Worm (Caenorhabditis elegans): Measurements from ENCODE around the gene M01B2.12.
"Not testable (repeated sequence)": the region's sequence is repeated elsewhere in the genome, so short reads cannot be mapped to it uniquely, and the experiment has no call there.

M01B2.12 gene

ce11 chrV:15216705-15217104 lies 47.3 kb downstream of the M01B2.12 start, which contains the start of gene sri-25:
Gene sri-25 (plus strand): TSS chrV:15217005.
- TF ChIP-seq unc-39 (tag; optimal IDR thresholded peaks at IDR 0.05) = no peak
- no peak for TF ChIP-seq egl-5 (tag; optimal IDR thresholded peaks at IDR 0.05)
- TF ChIP-seq nhr-11 (tag; optimal IDR thresholded peaks at IDR 0.05) = no peak
- TF ChIP-seq fkh-2 (tag; optimal IDR thresholded peaks at IDR 0.05) = no peak
- no peak for TF ChIP-seq unc-62 (GFP tag; optimal IDR thresholded peaks at IDR 0.05)
- no peak for TF ChIP-seq elt-1 (tag; optimal IDR thresholded peaks at IDR 0.05)
- TF ChIP-seq mml-1 (tag; optimal IDR thresholded peaks at IDR 0.05) = no peak
- no peak for TF ChIP-seq nhr-28 (tag; optimal IDR thresholded peaks at IDR 0.05)
- TF ChIP-seq R02D3.7 (tag; optimal IDR thresholded peaks at IDR 0.05) = no peak
- no peak for TF ChIP-seq eor-1 (tag; optimal IDR thresholded peaks at IDR 0.05)
- TF ChIP-seq fos-1 (tag; optimal IDR thresholded peaks at IDR 0.05) = no peak
- TF ChIP-seq ztf-4 (tag; optimal IDR thresholded peaks at IDR 0.05) = no peak
- TF ChIP-seq mdl-1 (tag; optimal IDR thresholded peaks at IDR 0.05) = no peak
- TF ChIP-seq nhr-12 (tag; optimal IDR thresholded peaks at IDR 0.05) = no peak

ce11 chrV:15215175-15215574 lies 48.9 kb downstream of the M01B2.12 start, which contains the start of gene sri-26:
Gene sri-26 (plus strand): TSS chrV:15215475.
- not testable (repeated sequence) for TF ChIP-seq sea-2 (GFP tag; optimal IDR thresholded peaks at IDR 0.05); skn-1 (tag; optimal IDR thresholded peaks at IDR 0.05); nhr-77 (tag; optimal IDR thresholded peaks at IDR 0.05)
